Worm (Caenorhabditis elegans): ENCODE results near the gene fipr-17.
A peak's percentile ranks its signal among the peaks of the same experiment; 100 is the strongest.

Gene fipr-17

ce11 chrIII:11002808-11003207 is 4.6 kb downstream of the fipr-17 start:
- TF ChIP-seq lir-3 (tag; optimal IDR thresholded peaks at IDR 0.05; ENCODE audit: poor library complexity) (no peak), nhr-85 (tag) (peak; percentile 1), unc-86 (tag; optimal IDR thresholded peaks at IDR 0.05) (no peak), sptf-1 (tag; optimal IDR thresholded peaks at IDR 0.05) (no peak)

- TF ChIP-seq lir-3 (tag; optimal IDR thresholded peaks at IDR 0.05; ENCODE audit: poor library complexity) (no peak), grh-1 (GFP tag; IDR thresholded peaks at IDR 0.05) (no peak), nhr-20 (tag; optimal IDR thresholded peaks at IDR 0.05) (no peak), xbp-1 (tag; optimal IDR thresholded peaks at IDR 0.05) (no peak), nhr-19 (GFP tag; conservative IDR thresholded peaks at IDR 0.05) (no peak), elt-3 (tag; optimal IDR thresholded peaks at IDR 0.05) (no peak)
These were observed 12.2 kb downstream of the fipr-17 start, which contains the start of gene dmsr-5 for ce11 chrIII:10995156-10995555. Gene dmsr-5 (minus strand): TSS chrIII:10995256.

- TF ChIP-seq fkh-8 (tag; optimal IDR thresholded peaks at IDR 0.05) (no peak), jun-1 (tag; optimal IDR thresholded peaks at IDR 0.05) (no peak), ceh-90 (tag; optimal IDR thresholded peaks at IDR 0.05) (no peak), mef-2 (tag; optimal IDR thresholded peaks at IDR 0.05) (no peak), sptf-1 (tag; optimal IDR thresholded peaks at IDR 0.05) (no peak), hlh-17 (GFP tag; optimal IDR thresholded peaks at IDR 0.05; ENCODE audit: borderline replicate concordance) (no peak), egl-27 (tag; optimal IDR thresholded peaks at IDR 0.05) (no peak), C16A3.4 (tag; optimal IDR thresholded peaks at IDR 0.05) (no peak), isw-1 (GFP tag; IDR thresholded peaks at IDR 0.05) (no peak), fkh-4 (tag; optimal IDR thresholded peaks at IDR 0.05; ENCODE audit: borderline replicate concordance) (no peak), lin-14 (GFP tag; optimal IDR thresholded peaks at IDR 0.05) (no peak), lsy-2 (tag; optimal IDR thresholded peaks at IDR 0.05) (no peak), nhr-71 (tag; optimal IDR thresholded peaks at IDR 0.05) (no peak), nhr-84 (tag; optimal IDR thresholded peaks at IDR 0.05) (no peak)
These were observed 13.3 kb downstream of the fipr-17 start for ce11 chrIII:10994085-10994484.

- TF ChIP-seq mab-9 (GFP tag; IDR thresholded peaks at IDR 0.05), result peak; percentile 96
- peak; percentile 82 to 90 for TF ChIP-seq lin-35 (GFP tag; optimal IDR thresholded peaks at IDR 0.05)
- TF ChIP-seq tlp-1 (tag; optimal IDR thresholded peaks at IDR 0.05), result no peak
- TF ChIP-seq fkh-8 (tag; optimal IDR thresholded peaks at IDR 0.05), result peak; percentile 96
- TF ChIP-seq mef-2 (tag; optimal IDR thresholded peaks at IDR 0.05), result peak; percentile 88
- TF ChIP-seq pag-3 (tag; optimal IDR thresholded peaks at IDR 0.05; ENCODE audit: borderline replicate concordance, insufficient read depth), result peak; percentile 75
- peak; percentile 94 for TF ChIP-seq lsy-2 (tag; optimal IDR thresholded peaks at IDR 0.05)
- TF ChIP-seq sup-37 (GFP tag; optimal IDR thresholded peaks at IDR 0.05), result peak; percentile 96
- TF ChIP-seq pax-3 (tag; optimal IDR thresholded peaks at IDR 0.05), result peak; percentile 96
- peak; percentile 96 to 98 (median 96) for TF ChIP-seq ceh-82 (tag; optimal IDR thresholded peaks at IDR 0.05)
- TF ChIP-seq zip-4 (GFP tag; optimal IDR thresholded peaks at IDR 0.05), result peak; percentile 99
- TF ChIP-seq pqm-1 (tag; optimal IDR thresholded peaks at IDR 0.05), result peak; percentile 1
- peak; percentile 79 for TF ChIP-seq zag-1 (tag; optimal IDR thresholded peaks at IDR 0.05)
- TF ChIP-seq fkh-10 (GFP tag; optimal IDR thresholded peaks at IDR 0.05), result peak; percentile 98
- TF ChIP-seq skn-1 (tag; optimal IDR thresholded peaks at IDR 0.05), result peak; percentile 91
- TF ChIP-seq nhr-28 (tag; optimal IDR thresholded peaks at IDR 0.05), result no peak
- peak; percentile 99 for TF ChIP-seq lin-14 (GFP tag; optimal IDR thresholded peaks at IDR 0.05)
- TF ChIP-seq swsn-7 (tag; optimal IDR thresholded peaks at IDR 0.05), result peak; percentile 98
- peak; percentile 79 to 85 for TF ChIP-seq egl-27 (tag; optimal IDR thresholded peaks at IDR 0.05)
- peak; percentile 54 for TF ChIP-seq aha-1 (tag; optimal IDR thresholded peaks at IDR 0.05)
- TF ChIP-seq nhr-85 (tag), result peak; percentile 97
- peak; percentile 95 for TF ChIP-seq xbp-1 (tag; optimal IDR thresholded peaks at IDR 0.05)
- TF ChIP-seq lin-15B (tag; optimal IDR thresholded peaks at IDR 0.05), result peak; percentile 53
- peak; percentile 92 for TF ChIP-seq fos-1 (tag; optimal IDR thresholded peaks at IDR 0.05)
- peak; percentile 94 for TF ChIP-seq unc-130 (tag; optimal IDR thresholded peaks at IDR 0.05)
- peak; percentile 98 for TF ChIP-seq nhr-19 (GFP tag; conservative IDR thresholded peaks at IDR 0.05)
- TF ChIP-seq nhr-71 (tag; optimal IDR thresholded peaks at IDR 0.05), result peak; percentile 98
- TF ChIP-seq hpl-2 (GFP tag; optimal IDR thresholded peaks at IDR 0.05), result peak; percentile 91
- peak; percentile 68 to 92 for TF ChIP-seq mdl-1 (tag; optimal IDR thresholded peaks at IDR 0.05)
- TF ChIP-seq nhr-84 (tag; optimal IDR thresholded peaks at IDR 0.05), result peak; percentile 76
- TF ChIP-seq unc-62 (GFP tag; optimal IDR thresholded peaks at IDR 0.05), result peak; percentile 11
- peak; percentile 79 to 84 (median 80) for TF ChIP-seq dpl-1 (GFP tag; optimal IDR thresholded peaks at IDR 0.05)
These were observed 17.8 kb downstream of the fipr-17 start for ce11 chrIII:10989491-10990032.

Measured in whole organism, L1 larva.